Worm (Caenorhabditis elegans): ENCODE measurements around the gene T14B4.3.

The T14B4.3 gene

DNA sequence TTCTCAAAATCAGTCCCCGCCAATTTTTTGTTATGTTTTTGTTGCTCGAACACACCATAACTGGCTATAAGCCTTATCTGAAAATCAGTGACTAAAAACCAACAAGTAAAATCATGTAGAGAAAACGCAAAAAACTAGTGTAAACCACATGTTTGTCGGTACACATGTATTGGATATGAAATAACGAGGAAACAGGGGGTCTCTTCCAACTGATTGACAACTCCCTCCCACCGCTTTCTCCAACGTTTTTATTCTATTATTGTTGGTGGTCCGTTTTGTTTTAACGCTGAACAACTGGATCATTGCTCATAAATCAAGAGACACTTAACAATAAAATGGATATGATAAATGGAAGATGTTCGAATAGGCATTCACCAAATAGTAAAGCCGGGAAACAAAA is 7.9 kb upstream of the T14B4.3 start:
- no peak for TF ChIP-seq nhr-21 (tag; optimal IDR thresholded peaks at IDR 0.05)
- TF ChIP-seq lin-39 (tag; optimal IDR thresholded peaks at IDR 0.05), result no peak
- TF ChIP-seq fos-1 (tag; optimal IDR thresholded peaks at IDR 0.05), result no peak
- no peak for TF ChIP-seq nhr-12 (tag; optimal IDR thresholded peaks at IDR 0.05)
- TF ChIP-seq Y55F3AM.14 (GFP tag; optimal IDR thresholded peaks at IDR 0.05), result no peak
- TF ChIP-seq skn-1 (tag; optimal IDR thresholded peaks at IDR 0.05), result no peak
- TF ChIP-seq blmp-1 (tag; optimal IDR thresholded peaks at IDR 0.05; ENCODE audit: insufficient read depth), result no peak
- no peak for TF ChIP-seq lin-13 (GFP tag; optimal IDR thresholded peaks at IDR 0.05)
- no peak for TF ChIP-seq sma-9 (GFP tag; optimal IDR thresholded peaks at IDR 0.05)
- TF ChIP-seq sma-9 (tag; optimal IDR thresholded peaks at IDR 0.05), result no peak
- no peak for TF ChIP-seq elt-1 (tag; optimal IDR thresholded peaks at IDR 0.05)
- TF ChIP-seq elt-3 (tag; optimal IDR thresholded peaks at IDR 0.05), result no peak
- no peak for TF ChIP-seq ceh-16 (tag; optimal IDR thresholded peaks at IDR 0.05)
- TF ChIP-seq nhr-77 (tag; optimal IDR thresholded peaks at IDR 0.05), result no peak
- TF ChIP-seq snpc-4 (tag; optimal IDR thresholded peaks at IDR 0.05), result no peak
- no peak for TF ChIP-seq ceh-82 (tag; optimal IDR thresholded peaks at IDR 0.05)
- TF ChIP-seq lin-11 (tag; optimal IDR thresholded peaks at IDR 0.05), result no peak
- TF ChIP-seq nhr-6 (tag; optimal IDR thresholded peaks at IDR 0.05), result no peak

DNA sequence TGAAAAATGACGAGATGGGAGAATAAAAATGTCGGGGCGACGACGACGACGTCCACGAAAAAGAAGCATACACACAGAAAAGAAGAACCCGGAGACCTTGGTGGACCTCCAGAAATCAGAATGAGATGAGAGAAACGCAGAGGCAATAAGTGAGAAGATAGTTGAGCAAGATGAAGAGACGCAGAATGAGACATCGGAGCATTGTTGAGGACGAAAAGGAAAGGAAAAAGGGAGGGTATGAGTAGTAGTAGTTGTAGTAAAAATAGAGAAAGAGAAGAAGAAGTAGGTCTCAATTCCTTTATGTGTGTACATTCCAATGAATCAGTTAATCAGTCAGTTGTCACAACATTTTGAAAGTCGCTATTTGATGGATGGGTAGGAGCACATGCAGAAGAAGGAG is 5.4 kb upstream of the T14B4.3 start, which contains the start of gene T14B4.8:
Gene T14B4.8 (minus strand): TSS at position 60 of the 400 bp plus-strand sequence.
- TF ChIP-seq unc-55 (GFP tag; optimal IDR thresholded peaks at IDR 0.05) (peak; percentile 51), lsy-2 (tag; optimal IDR thresholded peaks at IDR 0.05) (peak in 1 of 2 experiments; percentile 8), nhr-129 (tag; optimal IDR thresholded peaks at IDR 0.05) (peak; percentile 18), aly-2 (tag; optimal IDR thresholded peaks at IDR 0.05) (no peak), snpc-4 (tag; optimal IDR thresholded peaks at IDR 0.05) (peak; percentile 4), C34F6.9 (tag; optimal IDR thresholded peaks at IDR 0.05) (peak; percentile 45), skn-1 (tag; optimal IDR thresholded peaks at IDR 0.05) (no peak), zag-1 (tag; optimal IDR thresholded peaks at IDR 0.05) (peak; percentile 23), unc-62 (GFP tag; optimal IDR thresholded peaks at IDR 0.05) (no peak)

DNA sequence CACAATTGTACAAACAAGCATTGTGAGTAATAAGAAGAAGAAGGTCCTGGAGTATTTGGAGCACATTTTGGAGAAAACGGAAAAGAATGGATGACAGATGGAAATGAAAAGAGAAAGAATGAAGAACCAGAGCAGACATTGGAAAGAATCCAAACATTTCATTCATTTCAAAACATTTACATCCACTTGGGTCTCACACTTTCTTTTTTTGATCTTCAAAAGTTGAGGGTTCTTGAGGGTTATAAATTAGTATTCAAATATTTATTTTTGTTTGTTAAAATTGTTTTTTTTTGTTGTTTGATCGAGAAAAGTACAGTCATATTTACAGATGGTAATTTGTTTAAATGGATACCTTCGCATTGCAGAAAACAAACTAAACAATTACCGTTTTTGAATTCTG is 1.0 kb upstream of the T14B4.3 start, which contains the start of gene T14B4.9:
Gene T14B4.9 (minus strand): TSS at position 101 of the 400 bp plus-strand sequence.
- TF ChIP-seq C34F6.9 (tag; optimal IDR thresholded peaks at IDR 0.05) (no peak), ztf-11 (tag; optimal IDR thresholded peaks at IDR 0.05) (no peak), Y55F3AM.14 (GFP tag; optimal IDR thresholded peaks at IDR 0.05) (no peak), nhr-11 (tag; optimal IDR thresholded peaks at IDR 0.05) (no peak), unc-55 (GFP tag; optimal IDR thresholded peaks at IDR 0.05) (no peak), lsy-2 (tag; optimal IDR thresholded peaks at IDR 0.05) (no peak), ZK546.5 (tag; optimal IDR thresholded peaks at IDR 0.05) (no peak), ceh-16 (tag; optimal IDR thresholded peaks at IDR 0.05) (no peak)

DNA sequence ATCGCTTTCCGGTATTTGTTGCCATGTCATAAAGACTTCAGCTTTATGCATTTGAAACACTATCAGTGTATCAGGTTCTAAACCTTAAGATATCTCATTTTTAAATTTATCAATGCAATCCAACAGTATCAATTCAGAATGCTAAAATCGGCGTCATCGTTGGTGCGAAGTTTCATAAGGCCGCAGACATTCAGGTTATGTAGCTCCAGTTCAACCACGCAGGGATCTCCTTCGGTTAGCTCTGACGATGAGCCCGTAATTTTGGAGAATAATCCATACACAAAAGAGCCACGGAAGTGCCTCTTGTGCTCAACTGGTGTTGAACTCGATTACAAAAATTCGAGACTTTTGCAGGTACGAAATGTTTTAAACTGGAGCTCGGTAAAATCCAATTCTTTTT is 1.3 kb downstream of the T14B4.3 start, which contains the start of gene mrps-18.C:
Gene mrps-18.C (plus strand): TSS at position 138 of the 400 bp plus-strand sequence.
- TF ChIP-seq egl-27 (tag; optimal IDR thresholded peaks at IDR 0.05), result no peak
- no peak for TF ChIP-seq skn-1 (tag; optimal IDR thresholded peaks at IDR 0.05)

DNA sequence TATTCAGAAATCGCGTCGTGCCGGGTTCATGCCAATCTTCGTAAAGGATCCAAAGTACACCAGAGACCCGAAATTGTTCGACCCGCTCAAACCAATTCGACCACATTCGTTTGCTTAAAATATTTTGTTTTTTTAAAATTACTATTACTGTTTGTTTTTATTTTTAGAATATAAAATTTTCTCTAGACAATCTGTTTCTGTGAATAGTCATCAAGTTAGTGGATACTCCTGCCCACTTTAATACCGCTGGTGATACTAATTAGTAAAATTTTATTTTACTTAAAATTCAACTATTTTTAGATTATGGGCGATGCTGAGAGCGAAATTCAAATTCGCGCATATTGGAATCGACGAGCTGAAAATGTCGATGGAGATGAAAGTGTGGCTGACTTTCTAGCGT is 1.9 kb downstream of the T14B4.3 start, which contains the start of gene T14B4.1:
Gene T14B4.1 (plus strand): TSS at position 301 of the 400 bp plus-strand sequence.
- TF ChIP-seq nhr-21 (tag; optimal IDR thresholded peaks at IDR 0.05) (no peak), ztf-4 (tag; optimal IDR thresholded peaks at IDR 0.05) (no peak), ceh-16 (tag; optimal IDR thresholded peaks at IDR 0.05) (no peak), elt-3 (tag; optimal IDR thresholded peaks at IDR 0.05) (no peak), aly-2 (tag; optimal IDR thresholded peaks at IDR 0.05) (no peak), lin-11 (tag; optimal IDR thresholded peaks at IDR 0.05) (no peak), nhr-129 (tag; optimal IDR thresholded peaks at IDR 0.05) (no peak), unc-62 (GFP tag; optimal IDR thresholded peaks at IDR 0.05) (no peak)

DNA sequence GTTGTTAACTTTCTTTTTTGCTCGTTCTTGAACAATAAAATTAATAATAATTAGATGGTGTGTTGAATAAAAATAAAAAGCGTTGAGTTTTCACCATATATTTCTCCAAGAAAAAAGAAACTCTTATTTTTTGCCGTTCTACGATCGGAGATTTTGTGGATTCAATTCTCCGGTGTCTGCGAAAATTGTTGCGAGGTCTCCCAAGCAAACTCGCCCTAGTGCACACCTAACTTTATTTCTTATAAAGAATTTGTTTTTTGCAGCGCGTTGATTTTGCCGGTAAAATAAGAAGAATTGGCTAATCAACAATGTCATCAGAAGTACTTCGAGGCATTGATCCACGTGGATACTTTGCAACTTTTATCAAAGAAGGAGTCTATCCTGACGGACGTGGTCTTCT is 6.7 kb downstream of the T14B4.3 start, which contains the start of gene exos-8:
Gene exos-8 (plus strand): TSS at position 264 of the 400 bp plus-strand sequence.
- TF ChIP-seq zag-1 (tag; optimal IDR thresholded peaks at IDR 0.05) (peak; percentile 7), C34F6.9 (tag; optimal IDR thresholded peaks at IDR 0.05) (peak; percentile 68), fos-1 (tag; optimal IDR thresholded peaks at IDR 0.05) (peak; percentile 32), ztf-4 (tag; optimal IDR thresholded peaks at IDR 0.05) (no peak), nhr-129 (tag; optimal IDR thresholded peaks at IDR 0.05) (peak; percentile 65), lin-13 (GFP tag; optimal IDR thresholded peaks at IDR 0.05) (peak; percentile 54), F13H6.1 (tag; optimal IDR thresholded peaks at IDR 0.05) (peak; percentile 20), ztf-1 (GFP tag; conservative IDR thresholded peaks at IDR 0.05) (no peak), sma-9 (GFP tag; optimal IDR thresholded peaks at IDR 0.05) (peak; percentile 33), sma-9 (tag; optimal IDR thresholded peaks at IDR 0.05) (no peak), crh-2 (tag; optimal IDR thresholded peaks at IDR 0.05) (peak; percentile 48), nhr-21 (tag; optimal IDR thresholded peaks at IDR 0.05) (peak; percentile 13), sma-3 (GFP tag; optimal IDR thresholded peaks at IDR 0.05) (peak; percentile 57), lsy-2 (tag; optimal IDR thresholded peaks at IDR 0.05) (peak in 1 of 2 experiments; percentile 71), nhr-77 (tag; optimal IDR thresholded peaks at IDR 0.05) (no peak), nhr-11 (tag; optimal IDR thresholded peaks at IDR 0.05) (no peak), elt-3 (tag; optimal IDR thresholded peaks at IDR 0.05) (no peak)

Measured in whole organism, L2 larva.